Fruit fly (Drosophila melanogaster) whole organism, embryonic: ENCODE measurements around the gene CG43679.
A peak's percentile ranks its signal among the peaks of the same experiment; 100 is the strongest.

Experiments
- Ada2b ChIP-seq: fragments of 200-800 bp; sonication (Bioruptor generic); IDR thresholded peaks from 2 replicates; pipeline ENCODE4 v1.3.6; 2022; ENCODE audit warnings: missing biosample characterization, missing genetic modification characterization
- Atf6 ChIP-seq: fragments of 200-800 bp; sonication (Bioruptor generic); IDR thresholded peaks from 2 replicates; pipeline ENCODE4 v1.3.6; 2022; ENCODE audit warnings: missing biosample characterization, missing genetic modification characterization
- BEAF-32 ChIP-seq: fragments of 200-800 bp; sonication (Bioruptor generic); optimal IDR thresholded peaks from 3 replicates; lab custom pipeline; 2017; ENCODE audit warnings: missing biosample characterization, missing genetic modification characterization, mild to moderate bottlenecking, moderate library complexity, missing genetic modification reagents
- C15 ChIP-seq: fragments of 200-800 bp; sonication (Bioruptor generic); IDR thresholded peaks from 3 replicates; pipeline ENCODE4 v1.3.6; 2022; ENCODE audit warnings: missing biosample characterization, missing genetic modification characterization
- CG10321 ChIP-seq: fragments of 200-800 bp; sonication (Bioruptor generic); IDR thresholded peaks from 2 replicates; pipeline ENCODE4 v1.3.6; 2022; ENCODE audit warnings: missing biosample characterization, missing genetic modification characterization
- CG10462 ChIP-seq: fragments of 200-800 bp; sonication (Bioruptor generic); optimal IDR thresholded peaks from 2 replicates; lab custom pipeline; 2016; ENCODE audit warnings: missing biosample characterization, missing genetic modification characterization
- CG10543 ChIP-seq: fragments of 200-800 bp; sonication (Bioruptor generic); optimal IDR thresholded peaks from 3 replicates; lab custom pipeline; 2017; ENCODE audit warnings: missing biosample characterization, mild to moderate bottlenecking, missing genetic modification characterization, moderate library complexity
- CG10959 ChIP-seq: fragments of 200-800 bp; sonication (Bioruptor generic); IDR thresholded peaks from 2 replicates; pipeline ENCODE4 v1.3.6; 2022; ENCODE audit warnings: missing biosample characterization, missing genetic modification characterization
- CG11093 ChIP-seq: fragments of 200-800 bp; sonication (Bioruptor generic); IDR thresholded peaks from 3 replicates; pipeline ENCODE4 v1.3.6; 2022; ENCODE audit warnings: missing biosample characterization, missing genetic modification characterization
- CG11247 ChIP-seq: fragments of 200-800 bp; sonication (Bioruptor generic); IDR thresholded peaks from 2 replicates; pipeline ENCODE4 v1.3.6; 2022; ENCODE audit warnings: missing biosample characterization, missing genetic modification characterization
- CG11456 ChIP-seq: fragments of 200-800 bp; sonication (Bioruptor generic); IDR thresholded peaks from 3 replicates; pipeline ENCODE4 v1.3.6; 2022; ENCODE audit warnings: missing biosample characterization, missing genetic modification characterization
- CG12391 ChIP-seq: fragments of 200-800 bp; sonication (Bioruptor generic); optimal IDR thresholded peaks from 3 replicates; lab custom pipeline; 2018; ENCODE audit warnings: missing biosample characterization, mild to moderate bottlenecking, missing genetic modification characterization, moderate library complexity
- CG14860 ChIP-seq: fragments of 200-800 bp; sonication (Bioruptor generic); IDR thresholded peaks from 3 replicates; pipeline ENCODE4 v1.3.6; 2022; ENCODE audit warnings: missing biosample characterization, missing genetic modification characterization; ENCODE audit not compliant: partially characterized antibody
- CG17385 ChIP-seq: fragments of 200-800 bp; sonication (Bioruptor generic); optimal IDR thresholded peaks from 3 replicates; lab custom pipeline; 2018; ENCODE audit warnings: missing biosample characterization, mild to moderate bottlenecking, missing genetic modification characterization
- CG17568 ChIP-seq: fragments of 200-800 bp; sonication (Bioruptor generic); optimal IDR thresholded peaks from 2 replicates; lab custom pipeline; 2018; ENCODE audit warnings: missing biosample characterization, mild to moderate bottlenecking, missing genetic modification characterization, moderate library complexity
- CG2120 ChIP-seq: fragments of 200-800 bp; sonication (Bioruptor generic); optimal IDR thresholded peaks from 3 replicates; lab custom pipeline; 2016; ENCODE audit warnings: missing biosample characterization, missing genetic modification characterization
- CG31441 ChIP-seq: fragments of 200-800 bp; sonication (Bioruptor generic); IDR thresholded peaks from 2 replicates; pipeline ENCODE4 v1.3.6; 2022; ENCODE audit warnings: missing biosample characterization, missing genetic modification characterization
- CG3407 ChIP-seq: fragments of 200-800 bp; sonication (Bioruptor generic); optimal IDR thresholded peaks from 2 replicates; lab custom pipeline; 2018; ENCODE audit warnings: missing biosample characterization, mild to moderate bottlenecking, missing genetic modification characterization
- CG34422 ChIP-seq: fragments of 200-800 bp; sonication (Bioruptor generic); IDR thresholded peaks from 3 replicates; pipeline ENCODE4 v1.3.6; 2022; ENCODE audit warnings: missing biosample characterization, missing genetic modification characterization
- CG3847 ChIP-seq: fragments of 200-800 bp; sonication (Bioruptor generic); IDR thresholded peaks from 2 replicates; pipeline ENCODE4 v1.3.6; 2022; ENCODE audit warnings: missing biosample characterization, missing genetic modification characterization
- CG6683 ChIP-seq: fragments of 200-800 bp; sonication (Bioruptor generic); optimal IDR thresholded peaks from 2 replicates; lab custom pipeline; 2017; ENCODE audit warnings: missing biosample characterization, mild to moderate bottlenecking, missing genetic modification characterization, missing genetic modification reagents
- CG8944 ChIP-seq: fragments of 200-800 bp; sonication (Bioruptor generic); optimal IDR thresholded peaks from 3 replicates; lab custom pipeline; 2016; ENCODE audit warnings: missing biosample characterization, missing genetic modification characterization
- CkIIα-i1 ChIP-seq: fragments of 200-800 bp; sonication (Bioruptor generic); IDR thresholded peaks from 2 replicates; pipeline ENCODE4 v1.3.6; 2022; ENCODE audit warnings: missing biosample characterization, missing genetic modification characterization
- D19B ChIP-seq: fragments of 200-800 bp; sonication (Bioruptor generic); optimal IDR thresholded peaks from 2 replicates; lab custom pipeline; 2017; ENCODE audit warnings: missing biosample characterization, mild to moderate bottlenecking, missing genetic modification characterization
- Deaf1 ChIP-seq: fragments of 200-800 bp; optimal IDR thresholded peaks from 3 replicates; lab custom pipeline; 2019; ENCODE audit warnings: missing biosample characterization, mild to moderate bottlenecking, missing genetic modification characterization, moderate library complexity
- Ets97D ChIP-seq: fragments of 200-800 bp; sonication (Bioruptor generic); optimal IDR thresholded peaks from 3 replicates; lab custom pipeline; 2016; ENCODE audit warnings: missing biosample characterization, missing genetic modification characterization
- Hmr ChIP-seq: fragments of 200-800 bp; sonication (Bioruptor generic); optimal IDR thresholded peaks from 3 replicates; lab custom pipeline; 2017; ENCODE audit warnings: mild to moderate bottlenecking, missing biosample characterization, missing genetic modification reagents, missing genetic modification characterization
- Mad ChIP-seq: fragments of 200-800 bp; sonication (Bioruptor generic); optimal IDR thresholded peaks from 2 replicates; lab custom pipeline; 2016; ENCODE audit warnings: missing biosample characterization, missing genetic modification characterization
- Nf-YC ChIP-seq: fragments of 200-800 bp; optimal IDR thresholded peaks from 3 replicates; lab custom pipeline; 2019; ENCODE audit warnings: missing biosample characterization, mild to moderate bottlenecking, missing genetic modification characterization, moderate library complexity
- Rx ChIP-seq: fragments of 200-800 bp; sonication (Bioruptor generic); IDR thresholded peaks from 2 replicates; pipeline ENCODE4 v1.3.6; 2022; ENCODE audit warnings: missing biosample characterization, missing genetic modification characterization
- ac ChIP-seq: fragments of 200-800 bp; sonication (Bioruptor generic); optimal IDR thresholded peaks from 3 replicates; lab custom pipeline; 2017; ENCODE audit warnings: missing biosample characterization, mild to moderate bottlenecking, missing genetic modification characterization
- cad ChIP-seq: fragments of >200 bp; optimal IDR thresholded peaks from 2 replicates; lab custom pipeline; 2017; ENCODE audit warnings: missing biosample characterization, missing genetic modification characterization
- caup ChIP-seq: fragments of 200-800 bp; sonication (Bioruptor generic); optimal IDR thresholded peaks from 3 replicates; lab custom pipeline; 2017; ENCODE audit warnings: missing biosample characterization, mild to moderate bottlenecking, missing genetic modification characterization, moderate library complexity; ENCODE audit not compliant: severe bottlenecking
- chm ChIP-seq: fragments of 200-800 bp; sonication (Bioruptor generic); IDR thresholded peaks from 2 replicates; pipeline ENCODE4 v1.3.6; 2022; ENCODE audit warnings: missing biosample characterization, missing genetic modification characterization
- chn ChIP-seq: fragments of 200-800 bp; sonication (Bioruptor generic); optimal IDR thresholded peaks from 2 replicates; lab custom pipeline; 2016; ENCODE audit warnings: missing biosample characterization, missing genetic modification characterization
- croc ChIP-seq: fragments of 200-800 bp; sonication (Bioruptor generic); conservative IDR thresholded peaks from 3 replicates; pipeline ENCODE4 v1.3.6; 2022; ENCODE audit warnings: missing biosample characterization, missing genetic modification characterization
- dmrt99B ChIP-seq: fragments of 200-800 bp; sonication (Bioruptor generic); optimal IDR thresholded peaks from 2 replicates; lab custom pipeline; 2018; ENCODE audit warnings: missing biosample characterization, mild to moderate bottlenecking, missing genetic modification characterization, moderate library complexity
- fd64A ChIP-seq: fragments of 200-800 bp; sonication (Bioruptor generic); optimal IDR thresholded peaks from 3 replicates; lab custom pipeline; 2018; ENCODE audit warnings: missing biosample characterization, mild to moderate bottlenecking, missing genetic modification characterization
- gcm ChIP-seq: fragments of 200-800 bp; sonication (Bioruptor generic); optimal IDR thresholded peaks from 2 replicates; lab custom pipeline; 2019; ENCODE audit warnings: missing biosample characterization, mild to moderate bottlenecking, missing genetic modification characterization, moderate library complexity
- gem ChIP-seq: fragments of 200-800 bp; sonication (Bioruptor generic); optimal IDR thresholded peaks from 2 replicates; lab custom pipeline; 2019; ENCODE audit warnings: missing biosample characterization, mild to moderate bottlenecking, missing genetic modification characterization, moderate library complexity
- hbn ChIP-seq: fragments of 200-800 bp; sonication (Bioruptor generic); IDR thresholded peaks from 2 replicates; pipeline ENCODE4 v1.3.6; 2022; ENCODE audit warnings: missing biosample characterization, missing genetic modification characterization; ENCODE audit not compliant: partially characterized antibody
- ind ChIP-seq: fragments of 200-800 bp; sonication (Bioruptor generic); optimal IDR thresholded peaks from 3 replicates; lab custom pipeline; 2016; ENCODE audit warnings: missing biosample characterization, missing genetic modification characterization
- ken ChIP-seq: fragments of 200-800 bp; sonication (Bioruptor generic); IDR thresholded peaks from 3 replicates; pipeline ENCODE4 v1.3.6; 2022; ENCODE audit warnings: missing biosample characterization, missing genetic modification characterization
- oc ChIP-seq: fragments of 200-800 bp; sonication (Bioruptor generic); optimal IDR thresholded peaks from 2 replicates; lab custom pipeline; 2018; ENCODE audit warnings: missing biosample characterization, mild to moderate bottlenecking, missing genetic modification characterization, moderate library complexity
- pan ChIP-seq, 4 experiments: fragments of >200 bp in 3 of 4; fragments of 200-800 bp in 1 of 4; sonication (Bioruptor generic) in 1 of 4; optimal IDR thresholded peaks in 3 of 4; IDR thresholded peaks in 1 of 4; 2 replicates each; pipeline versions ENCODE4 v1.3.6 to Lab custom; 2017 to 2022; ENCODE audit warnings: missing biosample characterization in 2 of 4, missing genetic modification characterization in 2 of 4, mixed read lengths in 1 of 4
- psq ChIP-seq: fragments of 200-800 bp; sonication (Bioruptor generic); optimal IDR thresholded peaks from 2 replicates; lab custom pipeline; 2017; ENCODE audit warnings: missing biosample characterization, missing genetic modification characterization
- sug ChIP-seq: fragments of 200-800 bp; optimal IDR thresholded peaks from 2 replicates; lab custom pipeline; 2019; ENCODE audit warnings: missing biosample characterization, mild to moderate bottlenecking, missing genetic modification characterization, moderate library complexity
- unpg ChIP-seq: fragments of 200-800 bp; sonication (Bioruptor generic); optimal IDR thresholded peaks from 3 replicates; lab custom pipeline; 2018; ENCODE audit warnings: missing biosample characterization, mild to moderate bottlenecking, missing genetic modification characterization, moderate library complexity

The CG43679 gene

DNA sequence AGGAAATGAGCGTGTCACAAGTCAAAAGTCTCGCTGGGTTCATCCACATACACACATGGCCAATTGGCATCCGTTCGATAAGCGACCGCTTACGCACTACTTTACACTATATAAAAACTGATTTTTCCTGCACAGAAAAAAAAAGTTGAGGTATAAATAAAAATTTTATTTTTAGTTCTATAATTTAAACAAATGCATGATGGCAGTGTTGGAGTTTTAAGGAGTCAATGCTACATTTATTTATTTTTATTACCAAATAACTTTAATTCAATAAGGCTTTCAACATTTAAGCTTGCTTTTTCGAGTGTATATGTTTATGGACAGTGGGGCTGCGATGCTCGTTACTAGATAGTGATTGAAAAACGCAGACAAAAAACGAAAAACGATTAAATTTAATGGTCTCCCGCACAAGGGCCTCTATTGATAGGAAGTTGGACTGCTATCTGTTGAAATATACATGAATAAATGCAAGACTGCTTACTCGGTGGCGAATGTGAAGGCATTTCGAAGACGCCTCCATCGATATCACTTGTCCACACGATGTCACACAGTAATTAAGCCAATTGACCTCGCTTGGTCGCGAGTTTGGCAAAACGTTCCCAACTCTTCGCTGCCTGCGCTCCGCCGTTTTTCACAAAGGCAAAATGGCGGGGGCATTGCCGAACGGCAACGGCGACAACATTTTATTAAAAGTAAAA is 39.4 kb downstream of the CG43679 start (continued):
- peak; percentile 69 for TF ChIP-seq CG11247 (GFP tag; lab: Robert Waterston, UW)
- 0 out of 3 replicates have a peak, but pooled peaks have one; percentile 36 for TF ChIP-seq CG11093
- peak; percentile 35 for TF ChIP-seq caup (GFP tag; lab: Kevin White, UChicago)
- TF ChIP-seq chn (GFP tag; lab: Kevin White, UChicago), result no peak
- no peak for TF ChIP-seq ac (GFP tag; lab: Kevin White, UChicago)
- no peak for TF ChIP-seq CkIIα-i1 (GFP tag; lab: Robert Waterston, UW)
- no peak for TF ChIP-seq Mad (GFP tag; lab: Kevin White, UChicago)
- TF ChIP-seq D19B, result peak; percentile 4
- no peak for TF ChIP-seq C15
- peak; percentile 93 for TF ChIP-seq gem (tag; lab: Kevin White, UChicago)
- TF ChIP-seq CG10543 (GFP tag; lab: Kevin White, UChicago), result peak; percentile 7
- TF ChIP-seq sug (tag; lab: Kevin White, UChicago), result peak; percentile 52
- peak; percentile 87 for TF ChIP-seq CG31441 (GFP tag; lab: Robert Waterston, UW)
- TF ChIP-seq Atf6 (GFP tag; lab: Robert Waterston, UW), result peak; percentile 74
- TF ChIP-seq CG34422 (GFP tag; lab: Robert Waterston, UW), result peak; percentile 57; the same call in 1 of the 3 replicates
- TF ChIP-seq gcm (GFP tag; lab: Kevin White, UChicago), result peak; percentile 84
- peak; percentile 50; the same call in 1 of the 2 replicates for TF ChIP-seq CG3847 (GFP tag; lab: Robert Waterston, UW)
- peak; percentile 51 for TF ChIP-seq Deaf1 (tag; lab: Kevin White, UChicago)
- peak; percentile 65; the same call in 1 of the 2 replicates for TF ChIP-seq chm (GFP tag; lab: Robert Waterston, UW)
- peak; percentile 68 for TF ChIP-seq CG2120 (GFP tag; lab: Kevin White, UChicago)
- peak; percentile 92 for TF ChIP-seq unpg (GFP tag; lab: Kevin White, UChicago)
- no peak for TF ChIP-seq Ets97D
- peak; percentile 62 for TF ChIP-seq CG3407 (GFP tag; lab: Kevin White, UChicago)
- TF ChIP-seq CG10462 (GFP tag; lab: Kevin White, UChicago), result no peak
- TF ChIP-seq CG14860 (GFP tag; lab: Robert Waterston, UW), result no peak
- peak; percentile 80 for TF ChIP-seq CG10959 (GFP tag; lab: Robert Waterston, UW)
- 0 out of 2 replicates have a peak, but pooled peaks have one; percentile 11 for TF ChIP-seq Rx (GFP tag; lab: Robert Waterston, UW)
- TF ChIP-seq cad (GFP tag; lab: Kevin White, UChicago), result no peak
- peak; percentile 39 for TF ChIP-seq psq (GFP tag; lab: Kevin White, UChicago)
- no peak for TF ChIP-seq CG10321 (GFP tag; lab: Robert Waterston, UW)
- peak; percentile 77 for TF ChIP-seq CG17385 (GFP tag; lab: Kevin White, UChicago)
- no peak for TF ChIP-seq BEAF-32 (GFP tag; lab: Kevin White, UChicago)
- no peak for TF ChIP-seq pan (optimal IDR thresholded peaks at IDR 0.05; lab: Kevin White, UChicago)
- peak in 1 of 2 experiments; percentile 84 for TF ChIP-seq pan (GFP tag; optimal IDR thresholded peaks at IDR 0.05 in 1 of 2, IDR thresholded peaks at IDR 0.05 in 1 of 2)
- peak; percentile 57 for TF ChIP-seq Nf-YC (tag; lab: Kevin White, UChicago)
- TF ChIP-seq fd64A, result no peak
- TF ChIP-seq dmrt99B (tag; lab: Kevin White, UChicago), result peak; percentile 87
- TF ChIP-seq hbn (GFP tag; lab: Robert Waterston, UW), result no peak
- TF ChIP-seq CG8944 (GFP tag; lab: Kevin White, UChicago), result no peak
- peak; percentile 85 for TF ChIP-seq CG12391 (tag; lab: Kevin White, UChicago)
- TF ChIP-seq ind (GFP tag; lab: Kevin White, UChicago), result peak; percentile 66
- TF ChIP-seq ken (GFP tag; lab: Robert Waterston, UW), result peak; percentile 65; the same call in 2 of the 3 replicates
- TF ChIP-seq Ada2b (GFP tag; lab: Robert Waterston, UW), result peak; percentile 79
- TF ChIP-seq croc, result peak; percentile 38; the same call in 2 of the 3 replicates
- TF ChIP-seq CG17568 (GFP tag; lab: Kevin White, UChicago), result peak; percentile 50
- peak; percentile 62 for TF ChIP-seq Hmr (GFP tag; lab: Kevin White, UChicago)
- peak; percentile 55 for TF ChIP-seq CG6683 (GFP tag; lab: Kevin White, UChicago)
- TF ChIP-seq oc, result peak; percentile 64
- TF ChIP-seq CG11456 (GFP tag; lab: Robert Waterston, UW), result 0 out of 3 replicates have a peak, but pooled peaks have one; percentile 18
